Fruit fly (Drosophila melanogaster) whole organism, prepupa: Measurements from ENCODE around the gene NimB1.

Experiments used
- Blimp-1 ChIP-seq: fragments of 200-800 bp; sonication (Bioruptor generic); optimal IDR thresholded peaks from 3 replicates; lab custom pipeline; 2017; ENCODE audit warnings: missing biosample characterization, missing genetic modification characterization, mild to moderate bottlenecking, moderate library complexity, missing genetic modification reagents
- CG10669 ChIP-seq: fragments of 200-800 bp; sonication (Bioruptor generic); optimal IDR thresholded peaks from 3 replicates; lab custom pipeline; 2018; ENCODE audit warnings: missing biosample characterization, mild to moderate bottlenecking, missing genetic modification characterization, moderate library complexity
- CG11762 ChIP-seq: fragments of 200-800 bp; sonication (Bioruptor generic); optimal IDR thresholded peaks from 3 replicates; lab custom pipeline; 2016; ENCODE audit warnings: missing biosample characterization, missing genetic modification characterization; ENCODE audit not compliant: insufficient read depth
- CG11902 ChIP-seq: fragments of 200-800 bp; sonication (Bioruptor generic); optimal IDR thresholded peaks from 3 replicates; lab custom pipeline; 2016; ENCODE audit warnings: missing biosample characterization, missing genetic modification characterization
- CG15336 ChIP-seq: fragments of 200-800 bp; sonication (Bioruptor generic); IDR thresholded peaks from 2 replicates; pipeline ENCODE4 v1.3.6; 2022; ENCODE audit warnings: missing biosample characterization, missing genetic modification characterization
- CG16779 ChIP-seq: fragments of 200-800 bp; sonication (Bioruptor generic); optimal IDR thresholded peaks from 3 replicates; lab custom pipeline; 2017; ENCODE audit warnings: missing biosample characterization, mild to moderate bottlenecking, missing genetic modification characterization
- CG3032 ChIP-seq: fragments of 200-800 bp; optimal IDR thresholded peaks from 2 replicates; lab custom pipeline; 2019; ENCODE audit warnings: missing biosample characterization, mild to moderate bottlenecking, missing genetic modification characterization, moderate library complexity
- CG31627 ChIP-seq: fragments of 200-800 bp; sonication (Bioruptor generic); optimal IDR thresholded peaks from 3 replicates; lab custom pipeline; 2016; ENCODE audit warnings: missing biosample characterization, missing genetic modification characterization
- CG32006 ChIP-seq: fragments of 200-800 bp; sonication (Bioruptor generic); optimal IDR thresholded peaks from 3 replicates; lab custom pipeline; 2017; ENCODE audit warnings: missing biosample characterization, mild to moderate bottlenecking, missing genetic modification characterization
- CG3919 ChIP-seq: fragments of 200-800 bp; sonication (Bioruptor generic); optimal IDR thresholded peaks from 3 replicates; lab custom pipeline; 2016; ENCODE audit warnings: missing biosample characterization, missing genetic modification characterization
- CG4318 ChIP-seq: fragments of 200-800 bp; sonication (Bioruptor generic); optimal IDR thresholded peaks from 3 replicates; lab custom pipeline; 2017; ENCODE audit warnings: missing biosample characterization, mild to moderate bottlenecking, missing genetic modification characterization
- CG6163 ChIP-seq: fragments of 200-800 bp; sonication (Bioruptor generic); IDR thresholded peaks from 3 replicates; pipeline ENCODE4 v1.3.6; 2022; ENCODE audit warnings: missing biosample characterization, missing genetic modification characterization
- CG6276 ChIP-seq: fragments of 200-800 bp; sonication (Bioruptor generic); optimal IDR thresholded peaks from 2 replicates; lab custom pipeline; 2017; ENCODE audit warnings: missing biosample characterization, mild to moderate bottlenecking, missing genetic modification characterization
- CG6854 ChIP-seq: fragments of 200-800 bp; sonication (Bioruptor generic); optimal IDR thresholded peaks from 2 replicates; lab custom pipeline; 2017; ENCODE audit warnings: missing biosample characterization, mild to moderate bottlenecking, missing genetic modification characterization
- CG7368 ChIP-seq: fragments of 200-800 bp; sonication (Bioruptor generic); optimal IDR thresholded peaks from 3 replicates; lab custom pipeline; 2016; ENCODE audit warnings: missing biosample characterization, missing genetic modification characterization
- CG8119 ChIP-seq: fragments of 200-800 bp; sonication (Bioruptor generic); IDR thresholded peaks from 3 replicates; pipeline ENCODE4 v1.3.6; 2022; ENCODE audit warnings: missing biosample characterization, missing genetic modification characterization
- CG8319 ChIP-seq: fragments of 200-800 bp; sonication (Bioruptor generic); optimal IDR thresholded peaks from 3 replicates; lab custom pipeline; 2016; ENCODE audit warnings: missing biosample characterization, missing genetic modification characterization
- CG9139 ChIP-seq: fragments of 200-800 bp; sonication (Bioruptor generic); optimal IDR thresholded peaks from 3 replicates; lab custom pipeline; 2017; ENCODE audit warnings: missing biosample characterization, mild to moderate bottlenecking, missing genetic modification characterization
- Eip75B ChIP-seq: fragments of 200-800 bp; sonication (Bioruptor generic); optimal IDR thresholded peaks from 3 replicates; lab custom pipeline; 2016; ENCODE audit warnings: missing biosample characterization, missing genetic modification characterization
- Eip78C ChIP-seq: fragments of 200-800 bp; sonication (Bioruptor generic); peaks from one replicate; lab custom pipeline; 2016; ENCODE audit warnings: missing biosample characterization, missing genetic modification characterization
- Gug ChIP-seq: fragments of 200-800 bp; sonication (Bioruptor generic); IDR thresholded peaks from 2 replicates; pipeline ENCODE4 v1.3.6; 2022; ENCODE audit warnings: missing biosample characterization, missing genetic modification characterization
- Hr38 ChIP-seq: sonication (Bioruptor generic); optimal IDR thresholded peaks from 2 replicates; lab custom pipeline; 2016; ENCODE audit warnings: missing biosample characterization, missing genetic modification characterization
- Hr39 ChIP-seq: fragments of 200-800 bp; sonication (Bioruptor generic); optimal IDR thresholded peaks from 2 replicates; lab custom pipeline; 2016; ENCODE audit warnings: missing biosample characterization, missing genetic modification characterization
- Lpt ChIP-seq: fragments of 200-800 bp; sonication (Bioruptor generic); optimal IDR thresholded peaks from 3 replicates; lab custom pipeline; 2016; ENCODE audit warnings: missing biosample characterization, missing genetic modification characterization
- Met ChIP-seq: fragments of 200-800 bp; sonication (Bioruptor generic); optimal IDR thresholded peaks from 3 replicates; lab custom pipeline; 2016; ENCODE audit warnings: missing biosample characterization, missing genetic modification characterization
- Smox ChIP-seq: fragments of 200-800 bp; sonication (Bioruptor generic); optimal IDR thresholded peaks from 3 replicates; lab custom pipeline; 2016; ENCODE audit warnings: missing biosample characterization, missing genetic modification characterization
- Sox15 ChIP-seq: fragments of 200-800 bp; sonication (Bioruptor generic); optimal IDR thresholded peaks from 3 replicates; lab custom pipeline; 2016; ENCODE audit warnings: missing biosample characterization, missing genetic modification characterization
- dac ChIP-seq: fragments of 200-800 bp; sonication (Bioruptor generic); optimal IDR thresholded peaks from 2 replicates; lab custom pipeline; 2017; ENCODE audit warnings: missing biosample characterization, mild to moderate bottlenecking, missing genetic modification characterization
- eg ChIP-seq: fragments of 200-800 bp; sonication (Bioruptor generic); IDR thresholded peaks from 3 replicates; pipeline ENCODE4 v1.3.6; 2022; ENCODE audit warnings: missing biosample characterization, missing genetic modification characterization
- esn ChIP-seq: fragments of 200-800 bp; sonication (Bioruptor generic); optimal IDR thresholded peaks from 2 replicates; lab custom pipeline; 2016; ENCODE audit warnings: missing biosample characterization, mild to moderate bottlenecking, missing genetic modification characterization, moderate library complexity
- fd59A ChIP-seq: fragments of 200-800 bp; sonication (Bioruptor generic); optimal IDR thresholded peaks from 2 replicates; lab custom pipeline; 2017; ENCODE audit warnings: missing biosample characterization, mild to moderate bottlenecking, missing genetic modification characterization, missing genetic modification reagents
- fd85E ChIP-seq: fragments of 200-800 bp; sonication (Bioruptor generic); optimal IDR thresholded peaks from 3 replicates; lab custom pipeline; 2016; ENCODE audit warnings: missing biosample characterization, missing genetic modification characterization
- fkh ChIP-seq: fragments of 200-800 bp; sonication (Bioruptor generic); optimal IDR thresholded peaks from 3 replicates; lab custom pipeline; 2017; ENCODE audit warnings: missing biosample characterization, mild to moderate bottlenecking, missing genetic modification characterization, moderate library complexity
- lz ChIP-seq: fragments of 200-800 bp; sonication (Bioruptor generic); optimal IDR thresholded peaks from 3 replicates; lab custom pipeline; 2016; ENCODE audit warnings: missing biosample characterization, missing genetic modification characterization
- net ChIP-seq: fragments of 200-800 bp; sonication (Bioruptor generic); optimal IDR thresholded peaks from 3 replicates; lab custom pipeline; 2016; ENCODE audit warnings: missing biosample characterization, missing genetic modification characterization
- salr ChIP-seq, 2 experiments: fragments of 200-800 bp; sonication (Bioruptor generic); optimal IDR thresholded peaks; 3 replicates each; lab custom pipeline; 2016 to 2018; ENCODE audit warnings: missing biosample characterization in 2 of 2, missing genetic modification characterization in 2 of 2, mild to moderate bottlenecking in 1 of 2
- spab ChIP-seq: fragments of 200-800 bp; sonication (Bioruptor generic); optimal IDR thresholded peaks from 2 replicates; lab custom pipeline; 2017; ENCODE audit warnings: missing biosample characterization, mild to moderate bottlenecking, missing genetic modification characterization, missing genetic modification reagents
- ss ChIP-seq, 2 experiments: fragments of 200-800 bp; sonication (Bioruptor generic); optimal IDR thresholded peaks; 2 replicates in 1 of 2; 3 replicates in 1 of 2; lab custom pipeline; 2017 to 2018; ENCODE audit warnings: mild to moderate bottlenecking in 2 of 2, missing biosample characterization in 2 of 2, missing genetic modification characterization in 2 of 2, moderate library complexity in 1 of 2
- svp ChIP-seq: fragments of 200-800 bp; sonication (Bioruptor generic); peaks from one replicate; lab custom pipeline; 2016; ENCODE audit warnings: missing biosample characterization, missing genetic modification characterization
- topi ChIP-seq: fragments of 200-800 bp; sonication (Bioruptor generic); optimal IDR thresholded peaks from 3 replicates; lab custom pipeline; 2016; ENCODE audit warnings: missing biosample characterization, missing genetic modification characterization

The NimB1 gene

DNA sequence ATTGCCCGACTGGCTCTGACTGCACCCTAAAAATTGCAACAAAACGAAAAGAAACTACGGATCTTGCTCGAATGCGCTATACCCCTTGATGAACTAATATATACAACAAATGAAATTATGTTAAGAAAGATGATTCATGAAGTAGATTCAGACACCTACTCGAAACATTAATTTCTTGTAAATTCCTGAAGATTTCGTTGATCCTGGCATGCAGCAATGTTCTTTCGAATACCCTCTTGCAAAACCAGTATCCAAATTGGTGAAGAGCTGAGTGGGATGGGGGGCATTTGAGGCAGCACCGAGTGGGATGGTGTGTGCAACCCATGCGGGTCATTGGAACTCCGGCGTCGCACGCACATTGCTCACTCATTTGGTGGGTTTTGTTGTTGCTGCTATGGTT, 7.5 kb upstream of the NimB1 start (continued):
- peak; percentile 88 for TF ChIP-seq spab (GFP tag; lab: Kevin White, UChicago)
- TF ChIP-seq fd59A (GFP tag; lab: Kevin White, UChicago): peak; percentile 90
- no peak for TF ChIP-seq CG6854 (GFP tag; lab: Kevin White, UChicago)
- peak; percentile 97 for TF ChIP-seq CG15336
- peak; percentile 93 for TF ChIP-seq CG11762 (GFP tag; lab: Kevin White, UChicago)
- peak; percentile 99 for TF ChIP-seq Hr39
- TF ChIP-seq Eip78C (GFP tag; lab: Kevin White, UChicago): peak; percentile 98
- TF ChIP-seq CG3919: peak; percentile 93
- TF ChIP-seq Met: peak; percentile 98
- TF ChIP-seq CG31627 (GFP tag; lab: Kevin White, UChicago): peak; percentile 98
- TF ChIP-seq CG6163: peak; percentile 98
- peak; percentile 88 for TF ChIP-seq Blimp-1 (GFP tag; lab: Kevin White, UChicago)
- peak; percentile 90 for TF ChIP-seq CG6276 (GFP tag; lab: Kevin White, UChicago)
- peak; percentile 86 for TF ChIP-seq CG4318
- TF ChIP-seq eg: peak; percentile 94
- TF ChIP-seq net (GFP tag; lab: Kevin White, UChicago): peak; percentile 95
- peak; percentile 85 for TF ChIP-seq dac (GFP tag; lab: Kevin White, UChicago)
- TF ChIP-seq Gug (GFP tag; lab: Robert Waterston, UW): peak; percentile 94
- peak; percentile 96 for TF ChIP-seq Lpt (GFP tag; lab: Kevin White, UChicago)
- TF ChIP-seq CG16779: peak; percentile 86
- peak; percentile 92 for TF ChIP-seq Sox15 (GFP tag; lab: Kevin White, UChicago)
- TF ChIP-seq fkh (GFP tag; lab: Kevin White, UChicago): no peak
- TF ChIP-seq CG3032: peak; percentile 94
- TF ChIP-seq esn (GFP tag; lab: Kevin White, UChicago): peak; percentile 99
- TF ChIP-seq CG8319 (GFP tag; lab: Kevin White, UChicago): peak; percentile 85
- peak; percentile 62 for TF ChIP-seq fd85E
- TF ChIP-seq ss (GFP tag; optimal IDR thresholded peaks at IDR 0.05; lab: Kevin White, UChicago): peak; percentile 81 to 89
- TF ChIP-seq CG8119 (GFP tag; lab: Robert Waterston, UW): peak; percentile 94

dm6 chr2L:13957239-13957638, 6.1 kb upstream of the NimB1 start, which contains the start of gene NimA:
Gene NimA, plus strand, starts transcription at chr2L:13957539.
- TF ChIP-seq CG7368 (GFP tag; lab: Kevin White, UChicago): no peak
- TF ChIP-seq Hr39: no peak
- TF ChIP-seq Sox15 (GFP tag; lab: Kevin White, UChicago): no peak
- no peak for TF ChIP-seq CG11762 (GFP tag; lab: Kevin White, UChicago)
- TF ChIP-seq CG11902 (GFP tag; lab: Kevin White, UChicago): no peak
- no peak for TF ChIP-seq ss (GFP tag; optimal IDR thresholded peaks at IDR 0.05; lab: Kevin White, UChicago)
- TF ChIP-seq svp (GFP tag; lab: Kevin White, UChicago): no peak
- no peak for TF ChIP-seq Hr38
- TF ChIP-seq Smox (GFP tag; lab: Kevin White, UChicago): no peak
- no peak for TF ChIP-seq lz (GFP tag; lab: Kevin White, UChicago)
- TF ChIP-seq salr (GFP tag; optimal IDR thresholded peaks at IDR 0.05; lab: Kevin White, UChicago): no peak
- no peak for TF ChIP-seq CG9139 (GFP tag; lab: Kevin White, UChicago)
- no peak for TF ChIP-seq CG10669
- no peak for TF ChIP-seq Met
- TF ChIP-seq Eip75B (GFP tag; lab: Kevin White, UChicago): no peak
- no peak for TF ChIP-seq CG8119 (GFP tag; lab: Robert Waterston, UW)
- TF ChIP-seq Eip78C (GFP tag; lab: Kevin White, UChicago): no peak
- TF ChIP-seq Lpt (GFP tag; lab: Kevin White, UChicago): no peak
- no peak for TF ChIP-seq fkh (GFP tag; lab: Kevin White, UChicago)
- no peak for TF ChIP-seq topi (GFP tag; lab: Kevin White, UChicago)

DNA sequence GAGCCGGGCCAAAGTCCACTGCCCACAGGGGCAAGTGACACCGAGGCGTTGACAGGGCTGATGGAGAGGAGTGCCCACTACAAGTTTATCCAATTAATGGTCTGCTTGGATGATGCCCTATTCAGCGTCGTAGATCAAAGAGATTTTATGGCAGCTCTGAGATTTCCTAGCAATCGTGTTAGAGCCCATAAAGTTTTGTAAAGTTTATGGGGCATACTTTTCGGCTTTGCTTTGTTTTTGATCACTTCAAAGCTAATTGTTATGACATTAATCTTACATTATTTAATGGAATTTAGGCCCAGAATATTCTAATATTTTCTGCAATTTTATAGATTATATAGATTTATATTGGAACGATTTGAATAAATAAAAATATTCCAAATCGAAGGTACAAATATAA, 2.9 kb upstream of the NimB1 start:
- TF ChIP-seq CG9139 (GFP tag; lab: Kevin White, UChicago) (peak; percentile 19), CG32006 (GFP tag; lab: Kevin White, UChicago) (no peak)
